Fruit fly (Drosophila melanogaster) S2 (cell line): ENCODE measurements around the gene Jhbp13.

Experiments used
- CG8478 ChIP-seq: fragments of >200 bp; optimal IDR thresholded peaks from 2 replicates; lab custom pipeline; 2018
- CTCF ChIP-seq, 2 experiments: fragments of >200 bp; optimal IDR thresholded peaks; 2 replicates each; lab custom pipeline; 2018

dm6 chr2L:13206077-13206668 is 33.6 kb upstream of the Jhbp13 start:
- TF ChIP-seq CG8478 (lab: Kevin White, UChicago) (no peak), CTCF (optimal IDR thresholded peaks at IDR 0.05; lab: Kevin White, UChicago) (no peak)
